Worm (Caenorhabditis elegans) whole organism, young adult: Measurements from ENCODE around the gene cdk-11.1.
A peak's percentile ranks its signal among the peaks of the same experiment; 100 is the strongest.

Experiments
- D2030.7 ChIP-seq: fragments of 200-800 bp; sonication (Bioruptor generic); IDR thresholded peaks from 2 replicates; pipeline ENCODE4 v1.3.6; 2022; ENCODE audit warnings: missing genetic modification reagents, missing genetic modification characterization, missing compliant biosample characterization
- F39B2.1 ChIP-seq: fragments of 200-800 bp; sonication (Bioruptor generic); IDR thresholded peaks from 2 replicates; pipeline ENCODE4 v1.3.6; 2022; ENCODE audit warnings: missing genetic modification reagents, missing genetic modification characterization, missing compliant biosample characterization
- F49E8.2 ChIP-seq: sonication (generic microtip); optimal IDR thresholded peaks from 3 replicates; lab custom pipeline; 2017; ENCODE audit warnings: missing genetic modification characterization, mild to moderate bottlenecking, missing compliant biosample characterization, antibody characterized with exemption, moderate library complexity; ENCODE audit not compliant: insufficient read depth
- Y56A3A.18 ChIP-seq: fragments of 200-800 bp; sonication (Bioruptor generic); IDR thresholded peaks from 2 replicates; pipeline ENCODE4 v1.3.6; 2022; ENCODE audit warnings: missing genetic modification reagents, missing genetic modification characterization, missing compliant biosample characterization
- Y67H2A.10 ChIP-seq: fragments of 200-800 bp; sonication (Bioruptor generic); conservative IDR thresholded peaks from 2 replicates; pipeline ENCODE4 v1.3.6; 2022; ENCODE audit warnings: missing genetic modification reagents, missing genetic modification characterization, missing compliant biosample characterization
- ZK185.1 ChIP-seq: sonication (generic microtip); optimal IDR thresholded peaks from 2 replicates; lab custom pipeline; 2016; ENCODE audit warnings: mild to moderate bottlenecking, missing genetic modification characterization, missing compliant biosample characterization; ENCODE audit not compliant: poor library complexity, severe bottlenecking
- ama-1 ChIP-seq, 3 experiments: fragments of 150-350 bp in 1 of 3; sonication (generic microtip) in 2 of 3; optimal IDR thresholded peaks; 2 replicates each; lab custom pipeline; 2014 to 2018; ENCODE audit warnings: missing biosample characterization in 2 of 3, missing genetic modification characterization in 2 of 3, missing genetic modification reagents in 2 of 3
- aptf-2 ChIP-seq: fragments of 200-800 bp; sonication (Bioruptor generic); conservative IDR thresholded peaks from 2 replicates; pipeline ENCODE4 v1.3.6; 2022; ENCODE audit warnings: missing genetic modification reagents, missing genetic modification characterization, missing compliant biosample characterization
- aptf-3 ChIP-seq: fragments of 200-800 bp; sonication (Bioruptor generic); IDR thresholded peaks from 2 replicates; pipeline ENCODE4 v1.3.6; 2022; ENCODE audit warnings: missing genetic modification characterization, missing compliant biosample characterization
- attf-3 ChIP-seq: fragments of 200-800 bp; sonication (Bioruptor generic); conservative IDR thresholded peaks from 2 replicates; pipeline ENCODE4 v1.3.6; 2022; ENCODE audit warnings: missing genetic modification reagents, missing genetic modification characterization, missing compliant biosample characterization
- attf-5 ChIP-seq: fragments of 200-800 bp; sonication (Bioruptor generic); optimal IDR thresholded peaks from 2 replicates; lab custom pipeline; 2018; ENCODE audit warnings: mild to moderate bottlenecking, missing genetic modification characterization, missing compliant biosample characterization
- ccch-3 ChIP-seq: fragments of 200-800 bp; sonication (Bioruptor generic); optimal IDR thresholded peaks from 2 replicates; lab custom pipeline; 2018; ENCODE audit warnings: mild to moderate bottlenecking, missing genetic modification characterization, missing compliant biosample characterization
- cebp-1 ChIP-seq, 2 experiments: fragments of 200-800 bp in 1 of 2; sonication (Bioruptor generic) in 1 of 2; sonication (generic microtip) in 1 of 2; IDR thresholded peaks in 1 of 2; optimal IDR thresholded peaks in 1 of 2; 2 replicates each; pipeline versions ENCODE4 v1.3.6 to Lab custom; 2017 to 2022; ENCODE audit warnings: missing compliant biosample characterization in 2 of 2, missing genetic modification characterization in 2 of 2, mild to moderate bottlenecking in 1 of 2, missing genetic modification reagents in 1 of 2, moderate library complexity in 1 of 2
- ceh-27 ChIP-seq: fragments of 200-800 bp; sonication (Bioruptor generic); optimal IDR thresholded peaks from 2 replicates; lab custom pipeline; 2018; ENCODE audit warnings: mild to moderate bottlenecking, missing genetic modification characterization, moderate library complexity, missing compliant biosample characterization
- ceh-40 ChIP-seq: fragments of 200-800 bp; sonication (Bioruptor generic); IDR thresholded peaks from 2 replicates; pipeline ENCODE4 v1.3.6; 2022; ENCODE audit warnings: missing genetic modification characterization, missing compliant biosample characterization
- chd-7 ChIP-seq: sonication (generic microtip); optimal IDR thresholded peaks from 2 replicates; lab custom pipeline; 2016; ENCODE audit warnings: mild to moderate bottlenecking, missing genetic modification characterization, moderate library complexity, missing compliant biosample characterization
- die-1 ChIP-seq: sonication (generic microtip); optimal IDR thresholded peaks from 2 replicates; lab custom pipeline; 2016; ENCODE audit warnings: missing genotype, mild to moderate bottlenecking, missing genetic modification characterization, missing compliant biosample characterization
- ekl-4 ChIP-seq: fragments of 200-800 bp; sonication (Bioruptor generic); IDR thresholded peaks from 2 replicates; pipeline ENCODE4 v1.3.6; 2022; ENCODE audit warnings: missing genetic modification reagents, missing genetic modification characterization, missing compliant biosample characterization
- gei-17 ChIP-seq: fragments of 200-800 bp; sonication (Bioruptor generic); optimal IDR thresholded peaks from 2 replicates; lab custom pipeline; 2018; ENCODE audit warnings: mild to moderate bottlenecking, missing genetic modification characterization, missing compliant biosample characterization
- hmg-1.2 ChIP-seq: fragments of 200-800 bp; sonication (Bioruptor generic); IDR thresholded peaks from 2 replicates; pipeline ENCODE4 v1.3.6; 2022; ENCODE audit warnings: missing genetic modification reagents, missing genetic modification characterization, missing compliant biosample characterization
- hrde-1 ChIP-seq: sonication (generic microtip); optimal IDR thresholded peaks from 2 replicates; lab custom pipeline; 2016; ENCODE audit warnings: missing genetic modification characterization, mild to moderate bottlenecking, missing compliant biosample characterization, moderate library complexity, missing genotype, missing genetic modification reagents, borderline replicate concordance
- hsf-1 ChIP-seq: fragments of 200-800 bp; sonication (Bioruptor generic); IDR thresholded peaks from 2 replicates; pipeline ENCODE4 v1.3.6; 2022; ENCODE audit warnings: missing genetic modification reagents, missing genetic modification characterization, missing compliant biosample characterization
- let-526 ChIP-seq: fragments of 200-800 bp; sonication (Bioruptor generic); IDR thresholded peaks from 2 replicates; pipeline ENCODE4 v1.3.6; 2022; ENCODE audit warnings: missing genetic modification reagents, missing genetic modification characterization, missing compliant biosample characterization
- lin-54 ChIP-seq: fragments of 200-800 bp; sonication (Bioruptor generic); optimal IDR thresholded peaks from 2 replicates; lab custom pipeline; 2018; ENCODE audit warnings: mild to moderate bottlenecking, missing genetic modification characterization, missing compliant biosample characterization
- madf-3 ChIP-seq: fragments of 200-800 bp; sonication (Bioruptor generic); IDR thresholded peaks from 2 replicates; pipeline ENCODE4 v1.3.6; 2022; ENCODE audit warnings: missing genetic modification reagents, missing genetic modification characterization, missing compliant biosample characterization
- mel-28 ChIP-seq: sonication (generic microtip); optimal IDR thresholded peaks from 2 replicates; lab custom pipeline; 2016; ENCODE audit warnings: borderline replicate concordance, mild to moderate bottlenecking, missing genetic modification characterization, missing compliant biosample characterization
- nfya-2 ChIP-seq: fragments of 200-800 bp; sonication (Bioruptor generic); IDR thresholded peaks from 2 replicates; pipeline ENCODE4 v1.3.6; 2022; ENCODE audit warnings: missing genetic modification reagents, missing genetic modification characterization, missing compliant biosample characterization
- nfyb-1 ChIP-seq: fragments of 200-800 bp; sonication (Bioruptor generic); IDR thresholded peaks from 2 replicates; pipeline ENCODE4 v1.3.6; 2022; ENCODE audit warnings: missing genetic modification reagents, missing genetic modification characterization, missing compliant biosample characterization
- nhr-27 ChIP-seq: fragments of 200-800 bp; sonication (Bioruptor generic); optimal IDR thresholded peaks from 2 replicates; lab custom pipeline; 2018; ENCODE audit warnings: mild to moderate bottlenecking, missing genetic modification characterization, moderate library complexity, missing compliant biosample characterization
- pha-4 ChIP-seq: fragments of 150-350 bp; sonication (generic microtip); optimal IDR thresholded peaks from 2 replicates; lab custom pipeline; 2014; ENCODE audit warnings: missing biosample characterization, missing genetic modification reagents, missing genetic modification characterization
- rcor-1 ChIP-seq: fragments of 200-800 bp; sonication (Bioruptor generic); IDR thresholded peaks from 2 replicates; pipeline ENCODE4 v1.3.6; 2022; ENCODE audit warnings: missing genetic modification reagents, missing genetic modification characterization, missing compliant biosample characterization
- rec-8 ChIP-seq, 2 experiments: sonication (generic microtip); optimal IDR thresholded peaks; 2 replicates each; lab custom pipeline; 2016; ENCODE audit warnings: mild to moderate bottlenecking in 2 of 2, missing genetic modification characterization in 2 of 2, missing genetic modification reagents in 2 of 2, missing genotype in 2 of 2, missing biosample characterization in 1 of 2, missing compliant biosample characterization in 1 of 2, moderate library complexity in 1 of 2
- sea-2 ChIP-seq: fragments of 200-800 bp; sonication (Bioruptor generic); IDR thresholded peaks from 2 replicates; pipeline ENCODE4 v1.3.6; 2022; ENCODE audit warnings: missing genetic modification characterization, missing compliant biosample characterization
- snpc-1.3 ChIP-seq: sonication (generic microtip); optimal IDR thresholded peaks from 2 replicates; lab custom pipeline; 2017; ENCODE audit warnings: missing genetic modification characterization, mild to moderate bottlenecking, missing compliant biosample characterization, antibody characterized with exemption, moderate library complexity, missing genotype, missing genetic modification reagents; ENCODE audit not compliant: insufficient read depth
- snpc-4 ChIP-seq, 5 experiments: fragments of 150-350 bp in 1 of 5; sonication (generic microtip) in 4 of 5; optimal IDR thresholded peaks; 2 replicates each; lab custom pipeline; 2014 to 2018; ENCODE audit warnings: missing genetic modification characterization in 5 of 5, missing biosample characterization in 3 of 5, antibody characterized with exemption in 2 of 5, mild to moderate bottlenecking in 2 of 5, missing compliant biosample characterization in 2 of 5, missing genotype in 2 of 5, moderate library complexity in 2 of 5, missing genetic modification reagents in 1 of 5
- somi-1 ChIP-seq: fragments of 200-800 bp; sonication (Bioruptor generic); optimal IDR thresholded peaks from 2 replicates; lab custom pipeline; 2018; ENCODE audit warnings: mild to moderate bottlenecking, missing genetic modification characterization, missing compliant biosample characterization
- sptf-2 ChIP-seq: fragments of 200-800 bp; sonication (Bioruptor generic); optimal IDR thresholded peaks from 2 replicates; lab custom pipeline; 2018; ENCODE audit warnings: mild to moderate bottlenecking, missing genetic modification characterization, missing compliant biosample characterization
- tbx-9 ChIP-seq: sonication (generic microtip); optimal IDR thresholded peaks from 2 replicates; lab custom pipeline; 2016; ENCODE audit warnings: borderline replicate concordance, missing genetic modification characterization, inconsistent platforms, missing compliant biosample characterization
- unc-130 ChIP-seq: sonication (generic microtip); optimal IDR thresholded peaks from 2 replicates; lab custom pipeline; 2016; ENCODE audit warnings: missing genetic modification reagents, missing genetic modification characterization, missing compliant biosample characterization
- xnd-1 ChIP-seq: sonication (generic microtip); optimal IDR thresholded peaks from 2 replicates; lab custom pipeline; 2016; ENCODE audit warnings: missing genotype, missing genetic modification reagents, missing genetic modification characterization, missing compliant biosample characterization
- zfh-2 ChIP-seq: fragments of 200-800 bp; sonication (Bioruptor generic); conservative IDR thresholded peaks from 2 replicates; pipeline ENCODE4 v1.3.6; 2022; ENCODE audit warnings: missing genetic modification reagents, missing genetic modification characterization, missing compliant biosample characterization
- zim-3 ChIP-seq: sonication (generic microtip); optimal IDR thresholded peaks from 2 replicates; lab custom pipeline; 2017; ENCODE audit warnings: mild to moderate bottlenecking, missing genetic modification characterization, moderate library complexity, missing compliant biosample characterization
- ztf-22 ChIP-seq: fragments of 200-800 bp; sonication (Bioruptor generic); optimal IDR thresholded peaks from 2 replicates; lab custom pipeline; 2018; ENCODE audit warnings: mild to moderate bottlenecking, missing genetic modification characterization, moderate library complexity, missing compliant biosample characterization
- ztf-26 ChIP-seq: sonication (generic microtip); optimal IDR thresholded peaks from 2 replicates; lab custom pipeline; 2017; ENCODE audit warnings: missing genetic modification characterization, missing compliant biosample characterization

Gene cdk-11.1

DNA sequence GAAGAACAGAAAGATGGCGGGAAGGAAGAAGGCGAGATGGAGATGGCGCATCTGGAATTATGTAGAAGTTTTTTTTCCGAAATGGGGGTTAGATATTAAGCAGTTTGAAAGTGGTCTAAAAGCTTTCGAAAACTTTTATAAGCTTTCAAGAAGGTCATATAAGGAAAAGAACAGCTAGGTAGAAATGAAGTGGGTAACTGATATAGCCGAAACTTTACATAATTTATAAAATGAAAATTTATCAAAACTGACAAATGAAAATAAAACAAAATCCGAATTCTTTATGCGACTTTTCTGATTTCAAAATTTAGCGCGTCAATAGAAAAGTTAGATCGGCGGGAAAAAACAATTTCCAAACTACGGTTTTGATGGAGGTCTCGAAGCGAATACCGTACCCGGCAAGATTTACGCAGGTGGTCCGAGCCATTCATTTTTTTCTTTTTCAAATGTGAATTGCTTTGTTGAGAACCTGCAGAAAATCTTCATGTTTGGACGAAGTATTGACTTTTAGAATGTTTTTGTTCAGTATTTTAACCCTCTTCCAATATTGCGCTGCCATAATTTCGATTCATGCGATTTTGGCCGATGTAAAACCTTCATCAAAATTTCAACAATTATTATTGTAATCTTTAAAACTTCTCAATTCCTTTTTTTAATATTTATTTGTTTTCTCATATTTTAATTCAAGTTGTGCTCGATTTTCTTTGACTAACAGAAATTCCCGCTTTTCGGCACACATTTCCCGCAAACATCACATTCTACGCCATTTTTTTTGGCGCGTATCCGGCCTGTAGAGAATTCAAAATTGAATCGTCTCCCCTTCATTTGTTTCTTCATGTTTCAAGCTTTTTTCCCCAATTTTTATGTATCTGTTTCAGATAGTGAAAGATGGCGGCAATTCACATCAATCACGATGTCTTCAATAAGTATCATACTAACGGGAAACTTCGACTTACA is 35.1 kb upstream of the cdk-11.1 start, which contains the start of the genes F18A1.7 and rpa-1:
TSS of gene F18A1.7 (minus strand) at position 51 of the 957 bp plus-strand sequence.
TSS of gene rpa-1 (plus strand) at position 879 of the 957 bp plus-strand sequence.
- TF ChIP-seq pha-4 (no peak), ceh-40 (GFP tag; lab: Robert Waterston, UW) (no peak), madf-3 (GFP tag; lab: Robert Waterston, UW) (peak; percentile 80), attf-3 (GFP tag; lab: Robert Waterston, UW) (no peak), hmg-1.2 (GFP tag; lab: Robert Waterston, UW) (peak; percentile 57; the same call in 1 of the 2 replicates), ztf-22 (GFP tag; lab: Kevin White, UChicago) (no peak), Y67H2A.10 (GFP tag; lab: Robert Waterston, UW) (no peak), lin-54 (GFP tag; lab: Kevin White, UChicago) (peak; percentile 85), ceh-27 (GFP tag; lab: Kevin White, UChicago) (no peak), nhr-27 (no peak), hsf-1 (GFP tag; lab: Robert Waterston, UW) (peak; percentile 82), rcor-1 (peak; percentile 92), somi-1 (GFP tag; lab: Kevin White, UChicago) (no peak), D2030.7 (peak; percentile 94), F39B2.1 (GFP tag; lab: Robert Waterston, UW) (no peak), nfya-2 (no peak), aptf-2 (GFP tag; lab: Robert Waterston, UW) (no peak), die-1 (tag; lab: Kevin White, UChicago) (no peak), rec-8 (tag; optimal IDR thresholded peaks at IDR 0.05; lab: Kevin White, UChicago) (no peak), ZK185.1 (tag; lab: Kevin White, UChicago) (no peak), Y56A3A.18 (GFP tag; lab: Robert Waterston, UW) (no peak), nfyb-1 (GFP tag; lab: Robert Waterston, UW) (no peak), tbx-9 (tag; lab: Kevin White, UChicago) (no peak), ztf-26 (tag; lab: Kevin White, UChicago) (no peak), let-526 (GFP tag; lab: Robert Waterston, UW) (no peak), ama-1 (optimal IDR thresholded peaks at IDR 0.05; lab: Kevin White, UChicago) (no peak), ama-1 (GFP tag; optimal IDR thresholded peaks at IDR 0.05; lab: Kevin White, UChicago) (no peak), snpc-4 (GFP tag; optimal IDR thresholded peaks at IDR 0.05; lab: Kevin White, UChicago) (peak; percentile 5), snpc-4 (tag; optimal IDR thresholded peaks at IDR 0.05; lab: Kevin White, UChicago) (peak in 1 of 4 experiments; percentile 41), sptf-2 (GFP tag; lab: Kevin White, UChicago) (no peak), xnd-1 (tag; lab: Kevin White, UChicago) (peak; percentile 95), snpc-1.3 (peak; percentile 63), zfh-2 (no peak), mel-28 (tag; lab: Kevin White, UChicago) (no peak), attf-5 (GFP tag; lab: Kevin White, UChicago) (no peak), zim-3 (tag; lab: Kevin White, UChicago) (no peak), hrde-1 (no peak), F49E8.2 (tag; lab: Kevin White, UChicago) (peak; percentile 79), gei-17 (GFP tag; lab: Kevin White, UChicago) (no peak), aptf-3 (GFP tag; lab: Robert Waterston, UW) (no peak), cebp-1 (GFP tag; IDR thresholded peaks at IDR 0.05; lab: Robert Waterston, UW) (no peak), cebp-1 (tag; optimal IDR thresholded peaks at IDR 0.05; lab: Kevin White, UChicago) (no peak), ekl-4 (GFP tag; lab: Robert Waterston, UW) (peak; percentile 76), ccch-3 (GFP tag; lab: Kevin White, UChicago) (no peak), chd-7 (tag; lab: Kevin White, UChicago) (no peak), sea-2 (GFP tag; lab: Robert Waterston, UW) (no peak), unc-130 (GFP tag; lab: Kevin White, UChicago) (peak; percentile 87)
